Fruit fly (Drosophila melanogaster): ENCODE measurements around the gene pum.

pum gene

dm6 chr3R:9039448-9039847 lies 198.0 kb downstream of the pum start, which contains the start of gene neur (continued):
- peak; percentile 31 for TF ChIP-seq gsb-n (tag; optimal IDR thresholded peaks at IDR 0.05)
- no peak for TF ChIP-seq gsb (GFP tag; IDR thresholded peaks at IDR 0.05)
- TF ChIP-seq CG2889 (GFP tag; IDR thresholded peaks at IDR 0.05): no peak
- TF ChIP-seq CG4854 (GFP tag; optimal IDR thresholded peaks at IDR 0.05): peak; percentile 35
- TF ChIP-seq cato (GFP tag; optimal IDR thresholded peaks at IDR 0.05; ENCODE audit: borderline replicate concordance): no peak
- no peak for TF ChIP-seq hkb (optimal IDR thresholded peaks at IDR 0.05)
- no peak for TF ChIP-seq hkb (GFP tag; IDR thresholded peaks at IDR 0.05)
- no peak for TF ChIP-seq CG6175 (GFP tag; IDR thresholded peaks at IDR 0.05)
- no peak for TF ChIP-seq Fer3 (tag; optimal IDR thresholded peaks at IDR 0.05)
- TF ChIP-seq Poxn (GFP tag; IDR thresholded peaks at IDR 0.05): no peak
- no peak for TF ChIP-seq CG17385 (GFP tag; optimal IDR thresholded peaks at IDR 0.05)
- TF ChIP-seq Sin3A (optimal IDR thresholded peaks at IDR 0.05): peak; percentile 88
- TF ChIP-seq Blimp-1 (GFP tag; optimal IDR thresholded peaks at IDR 0.05): no peak
- no peak for TF ChIP-seq exex (tag; optimal IDR thresholded peaks at IDR 0.05)
- no peak for TF ChIP-seq da (GFP tag; optimal IDR thresholded peaks at IDR 0.05)
- no peak for TF ChIP-seq TFAM (GFP tag; optimal IDR thresholded peaks at IDR 0.05)
- TF ChIP-seq CG32532 (GFP tag; IDR thresholded peaks at IDR 0.05): no peak
- TF ChIP-seq dm (GFP tag; optimal IDR thresholded peaks at IDR 0.05): peak; percentile 5
- TF ChIP-seq CG4360 (GFP tag; IDR thresholded peaks at IDR 0.05): no peak
- no peak for TF ChIP-seq CG7372 (GFP tag; IDR thresholded peaks at IDR 0.05)
- peak; percentile 58 for TF ChIP-seq CG4617 (GFP tag; optimal IDR thresholded peaks at IDR 0.05; ENCODE audit: borderline replicate concordance)
- peak; percentile 34 for TF ChIP-seq grau (tag; optimal IDR thresholded peaks at IDR 0.05)
- TF ChIP-seq Dip2 (GFP tag; IDR thresholded peaks at IDR 0.05): no peak
- no peak for TF ChIP-seq CG10543 (GFP tag; optimal IDR thresholded peaks at IDR 0.05)
- peak; percentile 44 for TF ChIP-seq CG8924 (tag; optimal IDR thresholded peaks at IDR 0.05)
- no peak for TF ChIP-seq peb (GFP tag; IDR thresholded peaks at IDR 0.05)
- TF ChIP-seq CG6683 (GFP tag; optimal IDR thresholded peaks at IDR 0.05): no peak
- TF ChIP-seq crp (GFP tag; optimal IDR thresholded peaks at IDR 0.05): peak in 1 of 2 experiments; percentile 61
- no peak for TF ChIP-seq Doc2 (GFP tag; IDR thresholded peaks at IDR 0.05)
- no peak for TF ChIP-seq CG14441 (GFP tag; IDR thresholded peaks at IDR 0.05)
- no peak for TF ChIP-seq CG13296 (GFP tag; optimal IDR thresholded peaks at IDR 0.05)
- TF ChIP-seq vvl (GFP tag; IDR thresholded peaks at IDR 0.05): no peak; the same call in 1 of the 2 replicates
- TF ChIP-seq Dref (GFP tag; IDR thresholded peaks at IDR 0.05): no peak
- no peak for TF ChIP-seq CG4404 (GFP tag; IDR thresholded peaks at IDR 0.05)
- TF ChIP-seq CG17568 (GFP tag; optimal IDR thresholded peaks at IDR 0.05): no peak
- TF ChIP-seq Dll (GFP tag; IDR thresholded peaks at IDR 0.05; ENCODE audit: partially characterized antibody): peak; percentile 80
- TF ChIP-seq CG17612 (GFP tag; IDR thresholded peaks at IDR 0.05): no peak
- TF ChIP-seq hbn (GFP tag; IDR thresholded peaks at IDR 0.05; ENCODE audit: partially characterized antibody): 0 out of 2 replicates have a peak, but pooled peaks have one; percentile 18
- TF ChIP-seq CG1602 (GFP tag; optimal IDR thresholded peaks at IDR 0.05): peak; percentile 2
- TF ChIP-seq Vsx1 (GFP tag; optimal IDR thresholded peaks at IDR 0.05): no peak
- no peak for TF ChIP-seq Hey (tag; optimal IDR thresholded peaks at IDR 0.05)
- TF ChIP-seq E2f1 (GFP tag; IDR thresholded peaks at IDR 0.05): no peak
- TF ChIP-seq CG8359 (GFP tag; optimal IDR thresholded peaks at IDR 0.05; ENCODE audit: borderline replicate concordance): no peak
- TF ChIP-seq br (optimal IDR thresholded peaks at IDR 0.05): no peak
- no peak for TF ChIP-seq Fer2 (tag; optimal IDR thresholded peaks at IDR 0.05)
- TF ChIP-seq Scr (GFP tag; IDR thresholded peaks at IDR 0.05; ENCODE audit: partially characterized antibody): peak; percentile 78
- 0 out of 3 replicates have a peak, but pooled peaks have one; percentile 11 for TF ChIP-seq mld (GFP tag; IDR thresholded peaks at IDR 0.05; ENCODE audit: partially characterized antibody)
- TF ChIP-seq CG8765 (GFP tag; IDR thresholded peaks at IDR 0.05): no peak
- peak; percentile 67 for TF ChIP-seq Bgb (GFP tag; IDR thresholded peaks at IDR 0.05; ENCODE audit: partially characterized antibody)
- no peak for TF ChIP-seq CG11695 (GFP tag; IDR thresholded peaks at IDR 0.05)
- TF ChIP-seq CG18011 (GFP tag; optimal IDR thresholded peaks at IDR 0.05): no peak
- no peak for TF ChIP-seq CG13123 (GFP tag; optimal IDR thresholded peaks at IDR 0.05)
